Fruit fly (Drosophila melanogaster) whole organism, prepupa: Measurements from ENCODE around the gene CG17239.

ENCODE experiments used
- CG11902 ChIP-seq: fragments of 200-800 bp; sonication (Bioruptor generic); optimal IDR thresholded peaks from 3 replicates; lab custom pipeline; 2016; ENCODE audit warnings: missing biosample characterization, missing genetic modification characterization
- CG15336 ChIP-seq: fragments of 200-800 bp; sonication (Bioruptor generic); IDR thresholded peaks from 2 replicates; pipeline ENCODE4 v1.3.6; 2022; ENCODE audit warnings: missing biosample characterization, missing genetic modification characterization
- CG8319 ChIP-seq: fragments of 200-800 bp; sonication (Bioruptor generic); optimal IDR thresholded peaks from 3 replicates; lab custom pipeline; 2016; ENCODE audit warnings: missing biosample characterization, missing genetic modification characterization
- CG9139 ChIP-seq: fragments of 200-800 bp; sonication (Bioruptor generic); optimal IDR thresholded peaks from 3 replicates; lab custom pipeline; 2017; ENCODE audit warnings: missing biosample characterization, mild to moderate bottlenecking, missing genetic modification characterization
- Sox102F ChIP-seq: fragments of 200-800 bp; sonication (Bioruptor generic); optimal IDR thresholded peaks from 2 replicates; lab custom pipeline; 2016; ENCODE audit warnings: missing biosample characterization, mild to moderate bottlenecking, missing genetic modification characterization
- achi ChIP-seq: fragments of 200-800 bp; sonication (Bioruptor generic); optimal IDR thresholded peaks from 3 replicates; lab custom pipeline; 2016; ENCODE audit warnings: missing biosample characterization, missing genetic modification characterization
- dac ChIP-seq: fragments of 200-800 bp; sonication (Bioruptor generic); optimal IDR thresholded peaks from 2 replicates; lab custom pipeline; 2017; ENCODE audit warnings: missing biosample characterization, mild to moderate bottlenecking, missing genetic modification characterization
- fd59A ChIP-seq: fragments of 200-800 bp; sonication (Bioruptor generic); optimal IDR thresholded peaks from 2 replicates; lab custom pipeline; 2017; ENCODE audit warnings: missing biosample characterization, mild to moderate bottlenecking, missing genetic modification characterization, missing genetic modification reagents
- ss ChIP-seq, 2 experiments: fragments of 200-800 bp; sonication (Bioruptor generic); optimal IDR thresholded peaks; 2 replicates in 1 of 2; 3 replicates in 1 of 2; lab custom pipeline; 2017 to 2018; ENCODE audit warnings: mild to moderate bottlenecking in 2 of 2, missing biosample characterization in 2 of 2, missing genetic modification characterization in 2 of 2, moderate library complexity in 1 of 2

DNA sequence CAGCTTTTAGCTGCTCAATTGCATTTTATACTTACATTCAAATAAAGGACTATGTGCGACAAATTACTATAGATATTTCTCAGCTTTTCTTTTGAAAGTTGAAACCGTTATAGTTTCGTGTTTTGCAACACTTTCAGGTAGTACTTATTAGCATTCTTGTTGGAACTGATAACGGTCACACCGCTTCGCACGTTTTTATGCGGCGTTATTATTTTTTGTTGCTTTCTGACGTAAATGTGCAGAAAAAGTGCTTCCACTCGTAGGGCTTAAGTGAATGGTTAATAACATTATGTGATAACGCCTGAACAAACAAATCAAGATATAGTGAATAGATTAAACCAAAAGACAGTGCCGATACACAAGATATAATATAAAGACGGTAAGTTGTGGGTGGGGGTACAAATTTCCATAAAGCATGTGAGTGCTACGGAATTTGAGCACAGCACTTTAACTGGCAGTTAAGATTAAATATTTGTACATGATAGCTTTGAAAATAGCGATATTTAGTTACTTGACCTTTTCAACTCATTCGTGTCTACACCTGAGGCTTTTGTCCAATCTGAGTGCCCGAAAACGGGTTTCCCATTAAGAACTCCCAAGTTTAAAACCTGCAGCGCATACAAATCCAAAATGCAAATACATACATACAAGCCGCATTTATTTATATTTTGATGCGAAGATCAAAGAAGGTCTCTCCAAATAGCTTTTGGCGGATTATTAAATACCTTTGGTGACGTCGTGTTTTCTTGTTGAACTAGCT is 31.4 kb downstream of the CG17239 start, which contains the start of gene papi:
- TF ChIP-seq Sox102F (GFP tag; lab: Kevin White, UChicago) (no peak), CG8319 (GFP tag; lab: Kevin White, UChicago) (no peak), CG15336 (no peak), fd59A (no peak), CG11902 (GFP tag; lab: Kevin White, UChicago) (no peak), achi (GFP tag; lab: Kevin White, UChicago) (no peak), dac (GFP tag; lab: Kevin White, UChicago) (no peak), CG9139 (GFP tag; lab: Kevin White, UChicago) (no peak), ss (GFP tag; optimal IDR thresholded peaks at IDR 0.05; lab: Kevin White, UChicago) (no peak)
